Fruit fly (Drosophila melanogaster) whole organism, embryonic: Measurements from ENCODE around the gene CG14219.

ENCODE experiments used
- Bteb2 ChIP-seq: fragments of 200-800 bp; sonication (Bioruptor generic); optimal IDR thresholded peaks from 2 replicates; lab custom pipeline; 2016; ENCODE audit warnings: missing biosample characterization, missing genetic modification characterization
- CG10274 ChIP-seq: fragments of 200-800 bp; sonication (Bioruptor generic); optimal IDR thresholded peaks from 3 replicates; lab custom pipeline; 2017; ENCODE audit warnings: missing biosample characterization, mild to moderate bottlenecking, missing genetic modification characterization
- CG10979 ChIP-seq: fragments of 200-800 bp; sonication (Bioruptor generic); optimal IDR thresholded peaks from 2 replicates; lab custom pipeline; 2018; ENCODE audit warnings: missing biosample characterization, mild to moderate bottlenecking, missing genetic modification characterization, moderate library complexity
- CG11504 ChIP-seq: fragments of 200-800 bp; sonication (Bioruptor generic); optimal IDR thresholded peaks from 3 replicates; lab custom pipeline; 2019; ENCODE audit warnings: missing biosample characterization, mild to moderate bottlenecking, missing genetic modification characterization, moderate library complexity
- CG12744 ChIP-seq: fragments of 200-800 bp; sonication (Bioruptor generic); optimal IDR thresholded peaks from 2 replicates; lab custom pipeline; 2016; ENCODE audit warnings: missing biosample characterization, missing genetic modification characterization
- CG13624 ChIP-seq: fragments of 200-800 bp; sonication (Bioruptor generic); optimal IDR thresholded peaks from 2 replicates; lab custom pipeline; 2016; ENCODE audit warnings: missing biosample characterization, missing genetic modification characterization
- CG17186 ChIP-seq: fragments of 200-800 bp; sonication (Bioruptor generic); optimal IDR thresholded peaks from 3 replicates; lab custom pipeline; 2017; ENCODE audit warnings: missing biosample characterization, missing genetic modification reagents, missing genetic modification characterization
- CG2129 ChIP-seq: fragments of 200-800 bp; sonication (Bioruptor generic); IDR thresholded peaks from 2 replicates; pipeline ENCODE4 v1.3.6; 2022; ENCODE audit warnings: missing biosample characterization, missing genetic modification characterization; ENCODE audit not compliant: partially characterized antibody
- CG31441 ChIP-seq: fragments of 200-800 bp; sonication (Bioruptor generic); IDR thresholded peaks from 2 replicates; pipeline ENCODE4 v1.3.6; 2022; ENCODE audit warnings: missing biosample characterization, missing genetic modification characterization
- CG4707 ChIP-seq: fragments of 200-800 bp; sonication (Bioruptor generic); optimal IDR thresholded peaks from 2 replicates; lab custom pipeline; 2018; ENCODE audit warnings: missing biosample characterization, mild to moderate bottlenecking, missing genetic modification characterization, moderate library complexity
- CG4854 ChIP-seq: fragments of 200-800 bp; sonication (Bioruptor generic); optimal IDR thresholded peaks from 2 replicates; lab custom pipeline; 2016; ENCODE audit warnings: missing biosample characterization, missing genetic modification characterization, inconsistent platforms
- CG6689 ChIP-seq: fragments of 200-800 bp; sonication (Bioruptor generic); IDR thresholded peaks from 2 replicates; pipeline ENCODE4 v1.3.6; 2022; ENCODE audit warnings: missing biosample characterization, missing genetic modification characterization
- CG7556 ChIP-seq: fragments of 200-800 bp; sonication (Bioruptor generic); optimal IDR thresholded peaks from 2 replicates; lab custom pipeline; 2017; ENCODE audit warnings: missing biosample characterization, mild to moderate bottlenecking, missing genetic modification characterization
- CrebB ChIP-seq: fragments of 200-800 bp; sonication (Bioruptor generic); optimal IDR thresholded peaks from 3 replicates; lab custom pipeline; 2018; ENCODE audit warnings: missing biosample characterization, mild to moderate bottlenecking, missing genetic modification characterization
- D19A ChIP-seq: fragments of 200-800 bp; optimal IDR thresholded peaks from 3 replicates; lab custom pipeline; 2019; ENCODE audit warnings: missing biosample characterization, mild to moderate bottlenecking, missing genetic modification characterization, moderate library complexity
- D19B ChIP-seq: fragments of 200-800 bp; sonication (Bioruptor generic); optimal IDR thresholded peaks from 2 replicates; lab custom pipeline; 2017; ENCODE audit warnings: missing biosample characterization, mild to moderate bottlenecking, missing genetic modification characterization
- Dll ChIP-seq: fragments of 200-800 bp; sonication (Bioruptor generic); IDR thresholded peaks from 4 replicates; pipeline ENCODE4 v1.3.6; 2022; ENCODE audit warnings: missing biosample characterization, missing genetic modification characterization; ENCODE audit not compliant: partially characterized antibody
- E2f1 ChIP-seq: fragments of 200-800 bp; sonication (Bioruptor generic); IDR thresholded peaks from 2 replicates; pipeline ENCODE4 v1.3.6; 2022; ENCODE audit warnings: missing biosample characterization, missing genetic modification characterization
- HLH4C ChIP-seq: fragments of 200-800 bp; sonication (Bioruptor generic); IDR thresholded peaks from 3 replicates; pipeline ENCODE4 v1.3.6; 2022; ENCODE audit warnings: missing biosample characterization, missing genetic modification characterization; ENCODE audit not compliant: partially characterized antibody
- HmgD ChIP-seq: fragments of 200-800 bp; sonication (Bioruptor generic); optimal IDR thresholded peaks from 3 replicates; lab custom pipeline; 2016; ENCODE audit warnings: missing biosample characterization, missing genetic modification characterization
- Kr ChIP-seq: fragments of 200-800 bp; sonication (Bioruptor generic); optimal IDR thresholded peaks from 2 replicates; lab custom pipeline; 2017; ENCODE audit warnings: missing biosample characterization, mild to moderate bottlenecking, missing genetic modification characterization
- Lim3 ChIP-seq: fragments of 200-800 bp; sonication (Bioruptor generic); IDR thresholded peaks from 2 replicates; pipeline ENCODE4 v1.3.6; 2022; ENCODE audit warnings: missing biosample characterization, missing genetic modification characterization
- Neu2 ChIP-seq: fragments of 200-800 bp; sonication (Bioruptor generic); optimal IDR thresholded peaks from 3 replicates; lab custom pipeline; 2016; ENCODE audit warnings: missing biosample characterization, missing genetic modification characterization, borderline replicate concordance
- Oli ChIP-seq: fragments of 200-800 bp; sonication (Bioruptor generic); optimal IDR thresholded peaks from 2 replicates; lab custom pipeline; 2018; ENCODE audit warnings: missing biosample characterization, mild to moderate bottlenecking, missing genetic modification characterization, moderate library complexity
- ap ChIP-seq: fragments of 200-800 bp; sonication (Bioruptor generic); IDR thresholded peaks from 2 replicates; pipeline ENCODE4 v1.3.6; 2022; ENCODE audit warnings: missing biosample characterization, missing genetic modification characterization
- bsh ChIP-seq, 2 experiments: fragments of 200-800 bp; sonication (Bioruptor generic); optimal IDR thresholded peaks; 2 replicates each; lab custom pipeline; 2017 to 2018; ENCODE audit warnings: mild to moderate bottlenecking in 2 of 2, missing biosample characterization in 2 of 2, missing genetic modification characterization in 2 of 2, moderate library complexity in 1 of 2
- caup ChIP-seq: fragments of 200-800 bp; sonication (Bioruptor generic); optimal IDR thresholded peaks from 3 replicates; lab custom pipeline; 2017; ENCODE audit warnings: missing biosample characterization, mild to moderate bottlenecking, missing genetic modification characterization, moderate library complexity; ENCODE audit not compliant: severe bottlenecking
- chif ChIP-seq, 2 experiments: fragments of 200-800 bp; sonication (Bioruptor generic); optimal IDR thresholded peaks; 3 replicates each; lab custom pipeline; 2016; ENCODE audit warnings: missing biosample characterization in 2 of 2, missing genetic modification characterization in 2 of 2
- cwo ChIP-seq: fragments of 200-800 bp; sonication (Bioruptor generic); optimal IDR thresholded peaks from 3 replicates; lab custom pipeline; 2017; ENCODE audit warnings: missing biosample characterization, missing genetic modification characterization, mild to moderate bottlenecking, moderate library complexity, missing genetic modification reagents
- eve ChIP-seq, 2 experiments: fragments of >200 bp; optimal IDR thresholded peaks; 2 replicates each; lab custom pipeline; 2017; ENCODE audit warnings: missing biosample characterization in 2 of 2, missing genetic modification characterization in 2 of 2
- fd102C ChIP-seq: fragments of 200-800 bp; sonication (Bioruptor generic); optimal IDR thresholded peaks from 2 replicates; lab custom pipeline; 2018; ENCODE audit warnings: missing biosample characterization, mild to moderate bottlenecking, missing genetic modification characterization, moderate library complexity
- fu2 ChIP-seq: fragments of 200-800 bp; sonication (Bioruptor generic); optimal IDR thresholded peaks from 2 replicates; lab custom pipeline; 2016; ENCODE audit warnings: missing biosample characterization, missing genetic modification characterization
- gcm2 ChIP-seq: fragments of 200-800 bp; sonication (Bioruptor generic); optimal IDR thresholded peaks from 2 replicates; lab custom pipeline; 2016; ENCODE audit warnings: missing biosample characterization, missing genetic modification characterization
- gro ChIP-seq: fragments of 200-800 bp; sonication (Bioruptor generic); optimal IDR thresholded peaks from 2 replicates; lab custom pipeline; 2016; ENCODE audit warnings: missing biosample characterization, missing genetic modification characterization
- gsb ChIP-seq: fragments of 200-800 bp; sonication (Bioruptor generic); IDR thresholded peaks from 2 replicates; pipeline ENCODE4 v1.3.6; 2022; ENCODE audit warnings: missing biosample characterization, missing genetic modification characterization
- hb ChIP-seq: fragments of 200-800 bp; sonication (Bioruptor generic); IDR thresholded peaks from 3 replicates; pipeline ENCODE4 v1.3.6; 2022; ENCODE audit warnings: missing biosample characterization, missing genetic modification characterization; ENCODE audit not compliant: partially characterized antibody
- ind ChIP-seq: fragments of 200-800 bp; sonication (Bioruptor generic); optimal IDR thresholded peaks from 3 replicates; lab custom pipeline; 2016; ENCODE audit warnings: missing biosample characterization, missing genetic modification characterization
- jumu ChIP-seq: fragments of 200-800 bp; sonication (Bioruptor generic); optimal IDR thresholded peaks from 3 replicates; lab custom pipeline; 2016; ENCODE audit warnings: missing biosample characterization, missing genetic modification characterization
- mirr ChIP-seq: fragments of 200-800 bp; sonication (Bioruptor generic); optimal IDR thresholded peaks from 3 replicates; lab custom pipeline; 2018; ENCODE audit warnings: missing biosample characterization, mild to moderate bottlenecking, missing genetic modification characterization
- odd ChIP-seq: fragments of 200-800 bp; sonication (Bioruptor generic); optimal IDR thresholded peaks from 2 replicates; lab custom pipeline; 2017; ENCODE audit warnings: missing biosample characterization, mild to moderate bottlenecking, missing genetic modification characterization
- onecut ChIP-seq: fragments of 200-800 bp; sonication (Bioruptor generic); IDR thresholded peaks from 2 replicates; pipeline ENCODE4 v1.3.6; 2022; ENCODE audit warnings: missing biosample characterization, missing genetic modification characterization
- pum ChIP-seq: fragments of 200-800 bp; sonication (Bioruptor generic); optimal IDR thresholded peaks from 2 replicates; lab custom pipeline; 2016; ENCODE audit warnings: missing biosample characterization, missing genetic modification characterization
- rib ChIP-seq: fragments of 200-800 bp; sonication (Bioruptor generic); IDR thresholded peaks from 2 replicates; pipeline ENCODE4 v1.3.6; 2022; ENCODE audit warnings: missing biosample characterization, missing genetic modification characterization
- run ChIP-seq: fragments of 200-800 bp; sonication (Bioruptor generic); optimal IDR thresholded peaks from 3 replicates; lab custom pipeline; 2018; ENCODE audit warnings: missing biosample characterization, mild to moderate bottlenecking, missing genetic modification characterization
- sens ChIP-seq: fragments of 200-800 bp; sonication (Bioruptor generic); peaks from one replicate; lab custom pipeline; 2016; ENCODE audit warnings: missing biosample characterization, missing genetic modification characterization
- tin ChIP-seq: fragments of 200-800 bp; sonication (Bioruptor generic); optimal IDR thresholded peaks from 3 replicates; lab custom pipeline; 2016; ENCODE audit warnings: missing biosample characterization, missing genetic modification characterization
- toy ChIP-seq: fragments of 200-800 bp; sonication (Bioruptor generic); IDR thresholded peaks from 2 replicates; pipeline ENCODE4 v1.3.6; 2022; ENCODE audit warnings: missing biosample characterization, missing genetic modification characterization
- zen2 ChIP-seq: fragments of 200-800 bp; sonication (Bioruptor generic); IDR thresholded peaks from 3 replicates; pipeline ENCODE4 v1.3.6; 2022; ENCODE audit warnings: missing biosample characterization, missing genetic modification characterization; ENCODE audit not compliant: partially characterized antibody
- zfh2 ChIP-seq: fragments of 200-800 bp; sonication (Bioruptor generic); optimal IDR thresholded peaks from 2 replicates; lab custom pipeline; 2016; ENCODE audit warnings: missing biosample characterization, missing genetic modification characterization

The CG14219 gene

dm6 chrX:19597684-19598363, 7.9 kb upstream of the CG14219 start, which contains the start of gene RpS10b (continued):
- TF ChIP-seq CG10274, result peak; percentile 89
- peak; percentile 72 for TF ChIP-seq ind
- peak; percentile 56; the same call in 1 of the 2 replicates for TF ChIP-seq gsb
- peak; percentile 94 for TF ChIP-seq CrebB (tag; lab: Kevin White, UChicago)
- peak; percentile 77 for TF ChIP-seq cwo (GFP tag; lab: Kevin White, UChicago)
- peak; percentile 71 for TF ChIP-seq ap
- TF ChIP-seq Lim3 (GFP tag; lab: Robert Waterston, UW), result no peak
- TF ChIP-seq HmgD, result peak; percentile 80
- peak; percentile 95 for TF ChIP-seq HLH4C (GFP tag; lab: Robert Waterston, UW)
- TF ChIP-seq Kr (GFP tag; lab: Kevin White, UChicago), result peak; percentile 88
- no peak; the same call in 1 of the 2 replicates for TF ChIP-seq rib (GFP tag; lab: Robert Waterston, UW)
- peak; percentile 87 for TF ChIP-seq CG4854 (GFP tag; lab: Kevin White, UChicago)
- peak; percentile 96 for TF ChIP-seq Dll (GFP tag; lab: Robert Waterston, UW)
- peak; percentile 97 for TF ChIP-seq odd (GFP tag; lab: Kevin White, UChicago)
- TF ChIP-seq mirr (GFP tag; lab: Kevin White, UChicago), result peak; percentile 95
- peak; percentile 86 for TF ChIP-seq D19B (GFP tag; lab: Kevin White, UChicago)
- TF ChIP-seq gro (GFP tag; lab: Kevin White, UChicago), result peak; percentile 91
- peak in 1 of 2 experiments; percentile 96 for TF ChIP-seq eve (GFP tag; optimal IDR thresholded peaks at IDR 0.05; lab: Kevin White, UChicago)
- TF ChIP-seq fu2 (GFP tag; lab: Kevin White, UChicago), result peak; percentile 82
- peak; percentile 73 for TF ChIP-seq jumu (GFP tag; lab: Kevin White, UChicago)
- peak; percentile 90 for TF ChIP-seq CG4707 (GFP tag; lab: Kevin White, UChicago)
- peak; percentile 92 for TF ChIP-seq onecut (GFP tag; lab: Robert Waterston, UW)
- peak; percentile 70 for TF ChIP-seq CG6689 (GFP tag; lab: Robert Waterston, UW)
- TF ChIP-seq Bteb2, result peak; percentile 85
- TF ChIP-seq fd102C (GFP tag; lab: Kevin White, UChicago), result peak; percentile 79
- peak; percentile 67 for TF ChIP-seq CG12744
- peak; percentile 70 for TF ChIP-seq E2f1 (GFP tag; lab: Robert Waterston, UW)
- peak; percentile 80 for TF ChIP-seq Oli (tag; lab: Kevin White, UChicago)
- peak; percentile 97 for TF ChIP-seq caup
- TF ChIP-seq Neu2 (GFP tag; lab: Kevin White, UChicago), result peak; percentile 80
- peak; percentile 85 for TF ChIP-seq CG2129 (GFP tag; lab: Robert Waterston, UW)
- TF ChIP-seq CG11504 (tag; lab: Kevin White, UChicago), result peak; percentile 77
- TF ChIP-seq toy (GFP tag; lab: Robert Waterston, UW), result peak; percentile 54
- peak; percentile 63 to 89 for TF ChIP-seq chif (GFP tag; optimal IDR thresholded peaks at IDR 0.05; lab: Kevin White, UChicago)
- TF ChIP-seq gcm2 (GFP tag; lab: Kevin White, UChicago), result peak; percentile 76
- peak; percentile 96 for TF ChIP-seq sens (GFP tag; lab: Kevin White, UChicago)
- peak; percentile 85 for TF ChIP-seq CG31441 (GFP tag; lab: Robert Waterston, UW)
- TF ChIP-seq CG10979 (tag; lab: Kevin White, UChicago), result peak; percentile 77
- peak; percentile 53 for TF ChIP-seq pum (GFP tag; lab: Kevin White, UChicago)
- peak; percentile 90 for TF ChIP-seq CG13624 (GFP tag; lab: Kevin White, UChicago)
- peak; percentile 65 to 71 for TF ChIP-seq bsh (GFP tag; optimal IDR thresholded peaks at IDR 0.05; lab: Kevin White, UChicago)
- peak; percentile 93 for TF ChIP-seq hb (GFP tag; lab: Robert Waterston, UW)
- TF ChIP-seq D19A (tag; lab: Kevin White, UChicago), result peak; percentile 31
- peak; percentile 72 for TF ChIP-seq tin
- peak; percentile 91 for TF ChIP-seq CG17186 (GFP tag; lab: Kevin White, UChicago)
- TF ChIP-seq run (tag; lab: Kevin White, UChicago), result peak; percentile 70
- TF ChIP-seq zfh2 (GFP tag; lab: Kevin White, UChicago), result peak; percentile 79
- TF ChIP-seq CG7556 (GFP tag; lab: Kevin White, UChicago), result peak; percentile 79
- peak; percentile 77; the same call in 1 of the 3 replicates for TF ChIP-seq zen2 (GFP tag; lab: Robert Waterston, UW)
